Fruit fly (Drosophila melanogaster): ENCODE results near the gene CG7910.

CG7910 gene

DNA sequence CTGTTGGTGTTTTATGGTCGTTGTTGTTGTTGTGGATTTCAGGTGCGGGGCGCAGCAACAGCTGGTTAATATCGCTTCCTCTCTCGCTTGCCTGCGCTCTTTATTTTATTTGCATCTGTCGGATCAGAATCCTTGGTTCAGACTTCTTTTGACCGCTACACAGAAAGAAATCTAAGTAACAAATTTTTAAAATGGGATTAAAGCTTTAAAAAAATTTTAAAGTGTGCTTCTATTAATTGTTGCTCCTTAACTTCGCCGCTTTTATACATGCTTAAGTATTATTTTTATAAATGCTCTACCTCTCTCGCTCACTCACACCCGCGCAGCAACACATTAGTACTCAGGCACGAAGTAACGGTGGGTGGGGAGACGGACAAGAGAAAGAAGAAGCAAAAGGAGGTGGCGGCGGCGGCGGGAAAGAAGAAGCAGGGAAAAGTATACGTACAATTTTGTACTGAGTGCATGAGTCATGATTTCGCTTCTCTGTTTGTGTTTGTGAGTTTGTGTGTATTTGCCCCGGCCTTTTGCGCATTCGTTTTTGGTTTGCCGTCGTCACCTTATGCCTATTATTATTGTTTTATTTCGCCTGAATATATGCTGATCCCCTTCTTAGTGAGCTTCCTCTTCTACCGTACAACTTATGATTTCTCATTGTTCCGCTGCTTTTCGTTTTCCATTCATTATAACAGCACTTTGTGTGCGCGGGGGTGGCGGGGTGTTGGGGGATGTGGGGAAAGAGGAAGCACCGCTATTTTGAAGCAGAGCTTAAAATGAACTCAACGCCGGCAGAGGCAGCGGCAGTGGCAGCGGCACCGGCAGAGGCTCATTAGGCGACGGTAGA is 27.0 kb downstream of the CG7910 start (continued):
- TF ChIP-seq CG4707 (GFP tag; optimal IDR thresholded peaks at IDR 0.05) (peak; percentile 67), Sox100B (GFP tag; optimal IDR thresholded peaks at IDR 0.05) (peak; percentile 77), CG8388 (GFP tag; optimal IDR thresholded peaks at IDR 0.05) (peak; percentile 76), CG7987 (GFP tag; optimal IDR thresholded peaks at IDR 0.05) (peak; percentile 50), Med (GFP tag) (peak; percentile 97), CG7372 (GFP tag; IDR thresholded peaks at IDR 0.05) (peak; percentile 71; the same call in 1 of the 2 replicates), CG12744 (GFP tag; optimal IDR thresholded peaks at IDR 0.05) (peak; percentile 84), stc (GFP tag; IDR thresholded peaks at IDR 0.05) (peak; percentile 85), ham (GFP tag; IDR thresholded peaks at IDR 0.05) (0 out of 2 replicates have a peak, but pooled peaks have one; percentile 49), cad (GFP tag; optimal IDR thresholded peaks at IDR 0.05) (no peak), CG2889 (GFP tag; IDR thresholded peaks at IDR 0.05) (0 out of 3 replicates have a peak, but pooled peaks have one; percentile 24), chm (GFP tag; IDR thresholded peaks at IDR 0.05) (peak; percentile 77), Dll (GFP tag; IDR thresholded peaks at IDR 0.05; ENCODE audit: partially characterized antibody) (no peak), CG15514 (GFP tag; optimal IDR thresholded peaks at IDR 0.05) (peak; percentile 72), tgo (GFP tag; IDR thresholded peaks at IDR 0.05) (peak; percentile 75), MESR4 (GFP tag; optimal IDR thresholded peaks at IDR 0.05) (peak; percentile 7), CG12299 (tag; optimal IDR thresholded peaks at IDR 0.05) (peak; percentile 79), CG12219 (GFP tag; optimal IDR thresholded peaks at IDR 0.05) (peak; percentile 60), CG4328 (GFP tag; optimal IDR thresholded peaks at IDR 0.05) (peak; percentile 29), CG10462 (GFP tag; optimal IDR thresholded peaks at IDR 0.05) (peak; percentile 44), aop (GFP tag; IDR thresholded peaks at IDR 0.05) (no peak), CG31388 (GFP tag; optimal IDR thresholded peaks at IDR 0.05) (peak; percentile 72), CG34224 (GFP tag; IDR thresholded peaks at IDR 0.05; ENCODE audit: partially characterized antibody) (no peak), MBD-R2 (GFP tag; IDR thresholded peaks at IDR 0.05) (peak; percentile 44), fd3F (GFP tag; optimal IDR thresholded peaks at IDR 0.05) (peak; percentile 60), CG10267 (tag; optimal IDR thresholded peaks at IDR 0.05) (peak; percentile 81), exex (tag; optimal IDR thresholded peaks at IDR 0.05) (peak; percentile 41), Dfd (GFP tag; optimal IDR thresholded peaks at IDR 0.05) (no peak), sna (GFP tag; IDR thresholded peaks at IDR 0.05; ENCODE audit: partially characterized antibody) (no peak), Rx (GFP tag; IDR thresholded peaks at IDR 0.05) (peak; percentile 74), zen (tag; optimal IDR thresholded peaks at IDR 0.05) (peak; percentile 92), CG8290 (GFP tag; optimal IDR thresholded peaks at IDR 0.05) (peak; percentile 66), CG8290 (tag; optimal IDR thresholded peaks at IDR 0.05) (peak in 1 of 2 experiments; percentile 63), Oli (tag; optimal IDR thresholded peaks at IDR 0.05) (peak; percentile 81), ci (GFP tag; IDR thresholded peaks at IDR 0.05) (peak; percentile 89), pan (optimal IDR thresholded peaks at IDR 0.05) (no peak), pan (GFP tag; optimal IDR thresholded peaks at IDR 0.05 in 1 of 2, IDR thresholded peaks at IDR 0.05 in 1 of 2) (peak in 1 of 2 experiments; percentile 83), Neu2 (GFP tag; optimal IDR thresholded peaks at IDR 0.05; ENCODE audit: borderline replicate concordance) (peak; percentile 64), B-H2 (GFP tag; optimal IDR thresholded peaks at IDR 0.05) (peak; percentile 26), CG8359 (GFP tag; optimal IDR thresholded peaks at IDR 0.05; ENCODE audit: borderline replicate concordance) (peak; percentile 71), CG10959 (GFP tag; IDR thresholded peaks at IDR 0.05) (peak; percentile 71), nerfin-1 (tag; optimal IDR thresholded peaks at IDR 0.05) (peak; percentile 27), CG17802 (tag; optimal IDR thresholded peaks at IDR 0.05) (peak; percentile 45), CG2199 (GFP tag; IDR thresholded peaks at IDR 0.05) (no peak), cas (GFP tag; IDR thresholded peaks at IDR 0.05) (peak; percentile 60; the same call in 1 of the 2 replicates), NFAT (GFP tag; IDR thresholded peaks at IDR 0.05) (0 out of 2 replicates have a peak, but pooled peaks have one; percentile 26), hb (GFP tag; IDR thresholded peaks at IDR 0.05; ENCODE audit: partially characterized antibody) (no peak), Atf3 (GFP tag; optimal IDR thresholded peaks at IDR 0.05) (peak; percentile 71)
